Fruit fly (Drosophila melanogaster) S2 (cell line): ENCODE data around the gene CG31077.

ENCODE experiments used
- CG8478 ChIP-seq: fragments of >200 bp; optimal IDR thresholded peaks from 2 replicates; lab custom pipeline; 2018
- CTCF ChIP-seq, 2 experiments: fragments of >200 bp; optimal IDR thresholded peaks; 2 replicates each; lab custom pipeline; 2018

The CG31077 gene

dm6 chr3R:26999452-26999851 lies at the start of gene CG31077:
TSS of gene CG31077 (plus strand) at chr3R:26999752.
- TF ChIP-seq CG8478 (lab: Kevin White, UChicago): no peak
- no peak for TF ChIP-seq CTCF (optimal IDR thresholded peaks at IDR 0.05; lab: Kevin White, UChicago)

- TF ChIP-seq CG8478 (lab: Kevin White, UChicago): no peak
- no peak for TF ChIP-seq CTCF (optimal IDR thresholded peaks at IDR 0.05; lab: Kevin White, UChicago)
Measured at dm6 chr3R:26952200-26952856, 47.2 kb upstream of the CG31077 start.

dm6 chr3R:26952857-26953477 lies 46.6 kb upstream of the CG31077 start:
- TF ChIP-seq CG8478 (lab: Kevin White, UChicago) (no peak), CTCF (optimal IDR thresholded peaks at IDR 0.05; lab: Kevin White, UChicago) (no peak)

DNA sequence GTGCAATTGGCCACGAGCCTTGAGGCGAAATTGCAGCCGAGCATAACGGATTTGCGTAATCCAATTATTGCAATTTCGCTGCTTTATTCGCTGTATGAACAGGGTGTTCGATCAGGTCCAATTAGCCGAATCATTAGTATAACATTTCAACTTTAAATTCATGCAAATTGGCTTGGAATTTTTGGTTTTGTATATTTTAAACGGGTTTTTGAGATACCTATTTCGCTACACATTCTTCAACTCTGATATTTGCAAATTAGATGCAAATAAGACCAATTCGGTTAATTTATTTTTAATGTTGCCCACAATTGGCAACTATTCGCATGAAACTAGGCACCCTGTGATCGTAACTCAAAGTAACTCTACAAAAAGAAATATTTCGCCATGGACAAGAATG lies 46.1 kb upstream of the CG31077 start:
- TF ChIP-seq CG8478 (lab: Kevin White, UChicago) (no peak), CTCF (optimal IDR thresholded peaks at IDR 0.05; lab: Kevin White, UChicago) (no peak)

DNA sequence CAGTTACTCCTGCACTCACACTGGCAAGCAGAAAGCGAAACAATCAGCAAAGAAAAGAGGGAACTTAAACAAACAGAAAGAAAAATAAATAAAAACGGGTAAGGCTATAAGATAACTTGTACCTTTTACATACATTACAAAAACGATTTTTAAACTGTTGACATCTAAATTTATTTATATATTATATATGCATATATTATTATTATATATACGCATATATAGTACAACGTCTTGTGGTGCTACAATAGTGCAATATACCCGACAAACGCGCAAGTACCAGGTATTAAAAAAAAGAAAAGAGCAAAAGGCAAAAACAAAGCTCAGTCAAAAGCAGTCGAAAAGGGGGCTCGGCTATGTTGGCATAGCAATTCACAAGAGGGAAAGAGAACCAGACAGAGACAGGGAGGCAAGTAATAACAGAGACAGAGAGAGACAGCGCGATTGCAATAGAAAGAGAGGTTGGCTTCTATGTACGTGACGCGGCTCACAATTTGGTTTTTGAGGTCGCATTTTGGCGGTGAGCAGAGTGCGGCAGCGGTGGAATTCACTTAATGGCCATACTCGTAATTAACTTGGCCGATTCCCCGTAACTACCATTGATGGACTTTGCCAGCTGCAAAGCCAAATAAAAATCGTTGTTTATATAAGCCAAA lies 45.4 kb upstream of the CG31077 start:
- TF ChIP-seq CTCF (optimal IDR thresholded peaks at IDR 0.05; lab: Kevin White, UChicago) (no peak), CG8478 (lab: Kevin White, UChicago) (no peak)

dm6 chr3R:26955527-26955926 lies 44.0 kb upstream of the CG31077 start:
- TF ChIP-seq CTCF (optimal IDR thresholded peaks at IDR 0.05; lab: Kevin White, UChicago): no peak
- TF ChIP-seq CG8478 (lab: Kevin White, UChicago): no peak

DNA sequence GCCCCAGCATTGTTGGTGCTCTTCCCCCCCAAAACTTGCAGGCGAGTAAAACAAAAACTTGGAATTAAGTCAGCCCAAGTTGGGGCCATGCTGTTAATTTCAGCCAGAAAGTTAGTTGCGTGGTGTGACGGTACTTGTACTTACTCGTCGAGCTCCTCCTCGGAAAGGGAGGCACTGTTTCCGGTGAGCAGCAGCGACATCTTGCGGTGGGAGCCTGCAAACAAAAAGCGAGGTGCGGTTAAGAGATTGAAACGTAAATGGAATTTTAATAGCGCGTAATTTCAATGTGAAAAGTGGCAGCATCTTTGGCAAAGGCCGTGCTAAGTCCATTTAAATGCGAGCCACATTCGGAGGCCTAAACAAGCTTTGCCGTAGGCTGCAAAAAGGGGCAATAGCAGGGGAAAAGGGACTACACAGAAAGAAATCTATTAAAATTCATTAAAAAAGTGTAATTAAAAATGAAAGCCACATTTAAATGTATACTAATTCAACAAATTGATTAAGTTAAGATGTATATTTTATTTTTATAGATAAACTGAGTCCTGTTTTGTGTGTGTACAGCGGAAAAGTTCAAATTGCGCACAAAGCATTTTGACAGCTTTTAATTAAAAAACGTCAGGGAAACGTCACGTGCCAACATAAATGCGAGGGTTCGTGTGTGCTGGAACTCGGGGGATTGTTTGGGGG lies 43.0 kb upstream of the CG31077 start:
- TF ChIP-seq CG8478 (lab: Kevin White, UChicago): no peak
- TF ChIP-seq CTCF (optimal IDR thresholded peaks at IDR 0.05; lab: Kevin White, UChicago): peak; percentile 82 to 83

- TF ChIP-seq CTCF (optimal IDR thresholded peaks at IDR 0.05; lab: Kevin White, UChicago) (no peak), CG8478 (lab: Kevin White, UChicago) (no peak)
Measured at dm6 chr3R:26957132-26957531, 42.4 kb upstream of the CG31077 start.

- TF ChIP-seq CTCF (optimal IDR thresholded peaks at IDR 0.05; lab: Kevin White, UChicago) (no peak), CG8478 (lab: Kevin White, UChicago) (no peak)
Measured at dm6 chr3R:26958314-26958979, 41.1 kb upstream of the CG31077 start, which contains the start of gene CG6330. TSS of gene CG6330 (minus strand) at chr3R:26958491.

DNA sequence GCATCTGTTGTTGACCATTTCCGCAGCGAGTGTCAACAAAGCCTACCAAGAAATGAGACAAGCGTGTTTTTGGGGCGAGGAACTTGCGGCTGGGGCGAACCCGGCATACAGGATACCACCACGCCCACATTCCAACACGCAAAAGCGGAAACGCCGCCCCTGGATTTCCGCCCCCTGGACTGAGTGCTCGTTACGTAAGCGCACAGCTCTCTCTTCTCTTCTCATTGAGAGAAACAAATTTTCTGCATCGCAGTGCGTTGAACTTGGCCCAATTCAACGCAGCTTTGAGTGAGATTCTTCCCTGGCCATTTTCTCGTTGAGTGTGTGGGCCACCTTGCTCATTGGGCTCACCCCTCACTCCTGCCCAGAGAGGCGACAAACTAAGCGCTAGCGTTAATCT lies 39.1 kb upstream of the CG31077 start:
- TF ChIP-seq CTCF (optimal IDR thresholded peaks at IDR 0.05; lab: Kevin White, UChicago): no peak
- TF ChIP-seq CG8478 (lab: Kevin White, UChicago): no peak

dm6 chr3R:26963747-26964174 lies 35.8 kb upstream of the CG31077 start:
- TF ChIP-seq CG8478 (lab: Kevin White, UChicago) (no peak), CTCF (optimal IDR thresholded peaks at IDR 0.05; lab: Kevin White, UChicago) (no peak)

dm6 chr3R:26964452-26965133 lies 35.0 kb upstream of the CG31077 start, which contains the start of gene Tsp97E:
TSS of gene Tsp97E (minus strand) at chr3R:26964817.
- TF ChIP-seq CG8478 (lab: Kevin White, UChicago) (no peak), CTCF (optimal IDR thresholded peaks at IDR 0.05; lab: Kevin White, UChicago) (no peak)

dm6 chr3R:26966385-26966784 lies 33.2 kb upstream of the CG31077 start, which contains the start of gene Gr97a:
TSS of gene Gr97a (minus strand) at chr3R:26966485.
- TF ChIP-seq CTCF (optimal IDR thresholded peaks at IDR 0.05; lab: Kevin White, UChicago): no peak
- no peak for TF ChIP-seq CG8478 (lab: Kevin White, UChicago)
